Worm (Caenorhabditis elegans): Measurements from ENCODE around the gene C46E10.3.

- TF ChIP-seq sem-2 (GFP tag; optimal IDR thresholded peaks at IDR 0.05): no peak
- TF ChIP-seq ham-2 (GFP tag; optimal IDR thresholded peaks at IDR 0.05): no peak
- TF ChIP-seq ces-1 (GFP tag; optimal IDR thresholded peaks at IDR 0.05): no peak
- TF ChIP-seq hlh-1 (tag; optimal IDR thresholded peaks at IDR 0.05): no peak
- TF ChIP-seq unc-62 (GFP tag; optimal IDR thresholded peaks at IDR 0.05): no peak
- no peak for TF ChIP-seq snpc-4 (tag; optimal IDR thresholded peaks at IDR 0.05)
- no peak for TF ChIP-seq pha-4 (tag; optimal IDR thresholded peaks at IDR 0.05)
- no peak for TF ChIP-seq lin-13 (tag; optimal IDR thresholded peaks at IDR 0.05)
- TF ChIP-seq nhr-76 (tag; optimal IDR thresholded peaks at IDR 0.05): no peak
- TF ChIP-seq nhr-12 (tag; optimal IDR thresholded peaks at IDR 0.05): no peak
- no peak for TF ChIP-seq bed-3 (GFP tag; optimal IDR thresholded peaks at IDR 0.05)
- TF ChIP-seq lsy-2 (tag; optimal IDR thresholded peaks at IDR 0.05): no peak
- no peak for TF ChIP-seq lin-32 (GFP tag; optimal IDR thresholded peaks at IDR 0.05)
- no peak for TF ChIP-seq nhr-2 (tag; optimal IDR thresholded peaks at IDR 0.05)
Observed at ce11 chrII:3688333-3688732, 32.8 kb upstream of the C46E10.3 start, which contains the start of gene ifas-1.
